Worm (Caenorhabditis elegans): ENCODE measurements around the gene srj-22.

DNA sequence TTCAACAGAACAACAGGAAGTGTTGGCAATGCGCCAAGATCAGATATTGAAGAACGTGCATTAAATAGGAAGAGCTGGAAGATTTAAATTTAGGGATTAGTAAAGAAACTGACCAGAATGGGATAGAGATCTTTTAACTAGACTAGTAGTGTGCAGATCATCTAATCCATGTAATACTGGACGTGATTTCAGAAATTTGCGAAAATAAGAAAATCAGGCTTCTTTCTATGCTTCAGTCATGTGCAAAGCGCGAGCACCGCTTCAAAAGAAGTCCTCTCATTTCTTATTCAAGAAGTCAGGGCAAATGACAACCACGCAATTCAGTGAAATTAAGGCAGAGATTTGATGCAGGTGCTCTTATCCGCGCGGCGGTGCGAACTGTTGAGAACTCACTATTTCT, 25.5 kb downstream of the srj-22 start:
- no peak for TF ChIP-seq W03F9.2 (tag; optimal IDR thresholded peaks at IDR 0.05)
- no peak for TF ChIP-seq dao-5 (tag; optimal IDR thresholded peaks at IDR 0.05)

All from whole organism, L4/young adult.